Fruit fly (Drosophila melanogaster) whole organism, embryonic: Measurements from ENCODE around the gene GC.

Source experiments
- Adf1 ChIP-seq: fragments of 200-800 bp; sonication (Bioruptor generic); IDR thresholded peaks from 2 replicates; pipeline ENCODE4 v1.3.6; 2022; ENCODE audit warnings: missing biosample characterization, missing genetic modification characterization
- Antp ChIP-seq: fragments of 200-800 bp; sonication (Bioruptor generic); optimal IDR thresholded peaks from 3 replicates; lab custom pipeline; 2016; ENCODE audit warnings: missing biosample characterization, missing genetic modification characterization
- Asciz ChIP-seq: fragments of 200-800 bp; sonication (Bioruptor generic); optimal IDR thresholded peaks from 2 replicates; lab custom pipeline; 2017; ENCODE audit warnings: missing biosample characterization, mild to moderate bottlenecking, missing genetic modification characterization, missing genetic modification reagents
- B-H1 ChIP-seq: fragments of 200-800 bp; sonication (Bioruptor generic); IDR thresholded peaks from 3 replicates; pipeline ENCODE4 v1.3.6; 2022; ENCODE audit warnings: missing biosample characterization, missing genetic modification characterization
- CG10147 ChIP-seq: fragments of 200-800 bp; sonication (Bioruptor generic); optimal IDR thresholded peaks from 2 replicates; lab custom pipeline; 2019; ENCODE audit warnings: missing biosample characterization, mild to moderate bottlenecking, missing genetic modification characterization, moderate library complexity
- CG10274 ChIP-seq: fragments of 200-800 bp; sonication (Bioruptor generic); optimal IDR thresholded peaks from 3 replicates; lab custom pipeline; 2017; ENCODE audit warnings: missing biosample characterization, mild to moderate bottlenecking, missing genetic modification characterization
- CG10366 ChIP-seq: fragments of 200-800 bp; sonication (Bioruptor generic); IDR thresholded peaks from 2 replicates; pipeline ENCODE4 v1.3.6; 2022; ENCODE audit warnings: missing biosample characterization, missing genetic modification characterization
- CG11723 ChIP-seq: fragments of 200-800 bp; sonication (Bioruptor generic); optimal IDR thresholded peaks from 2 replicates; lab custom pipeline; 2017; ENCODE audit warnings: missing biosample characterization, mild to moderate bottlenecking, missing genetic modification characterization
- CG12155 ChIP-seq: fragments of 200-800 bp; sonication (Bioruptor generic); optimal IDR thresholded peaks from 3 replicates; lab custom pipeline; 2016; ENCODE audit warnings: missing biosample characterization, missing genetic modification characterization
- CG14710 ChIP-seq: fragments of 200-800 bp; sonication (Bioruptor generic); optimal IDR thresholded peaks from 3 replicates; lab custom pipeline; 2019; ENCODE audit warnings: missing biosample characterization, mild to moderate bottlenecking, missing genetic modification characterization, moderate library complexity
- CG15011 ChIP-seq: fragments of 200-800 bp; sonication (Bioruptor generic); optimal IDR thresholded peaks from 3 replicates; lab custom pipeline; 2018; ENCODE audit warnings: missing biosample characterization, mild to moderate bottlenecking, missing genetic modification characterization
- CG16815 ChIP-seq: fragments of 200-800 bp; sonication (Bioruptor generic); optimal IDR thresholded peaks from 3 replicates; lab custom pipeline; 2017; ENCODE audit warnings: missing biosample characterization, mild to moderate bottlenecking, missing genetic modification characterization
- CG17802 ChIP-seq: fragments of 200-800 bp; sonication (Bioruptor generic); optimal IDR thresholded peaks from 2 replicates; lab custom pipeline; 2018; ENCODE audit warnings: missing biosample characterization, mild to moderate bottlenecking, missing genetic modification characterization, moderate library complexity
- CG18619 ChIP-seq: fragments of 200-800 bp; sonication (Bioruptor generic); optimal IDR thresholded peaks from 3 replicates; lab custom pipeline; 2017; ENCODE audit warnings: missing biosample characterization, mild to moderate bottlenecking, missing genetic modification characterization
- CG2129 ChIP-seq: fragments of 200-800 bp; sonication (Bioruptor generic); IDR thresholded peaks from 2 replicates; pipeline ENCODE4 v1.3.6; 2022; ENCODE audit warnings: missing biosample characterization, missing genetic modification characterization; ENCODE audit not compliant: partially characterized antibody
- CG31441 ChIP-seq: fragments of 200-800 bp; sonication (Bioruptor generic); IDR thresholded peaks from 2 replicates; pipeline ENCODE4 v1.3.6; 2022; ENCODE audit warnings: missing biosample characterization, missing genetic modification characterization
- CG34224 ChIP-seq: fragments of 200-800 bp; sonication (Bioruptor generic); IDR thresholded peaks from 3 replicates; pipeline ENCODE4 v1.3.6; 2022; ENCODE audit warnings: missing biosample characterization, missing genetic modification characterization; ENCODE audit not compliant: partially characterized antibody
- CG4328 ChIP-seq: fragments of 200-800 bp; sonication (Bioruptor generic); optimal IDR thresholded peaks from 3 replicates; lab custom pipeline; 2017; ENCODE audit warnings: missing biosample characterization, missing genetic modification reagents, missing genetic modification characterization
- CG6683 ChIP-seq: fragments of 200-800 bp; sonication (Bioruptor generic); optimal IDR thresholded peaks from 2 replicates; lab custom pipeline; 2017; ENCODE audit warnings: missing biosample characterization, mild to moderate bottlenecking, missing genetic modification characterization, missing genetic modification reagents
- CG7271 ChIP-seq: fragments of 200-800 bp; sonication (Bioruptor generic); optimal IDR thresholded peaks from 2 replicates; lab custom pipeline; 2018; ENCODE audit warnings: missing biosample characterization, mild to moderate bottlenecking, missing genetic modification characterization, moderate library complexity
- CG9876 ChIP-seq: fragments of 200-800 bp; sonication (Bioruptor generic); optimal IDR thresholded peaks from 2 replicates; lab custom pipeline; 2016; ENCODE audit warnings: missing biosample characterization, missing genetic modification characterization
- CTCF ChIP-seq: fragments of 200-800 bp; sonication (Bioruptor generic); optimal IDR thresholded peaks from 2 replicates; lab custom pipeline; 2017; ENCODE audit warnings: missing biosample characterization, mild to moderate bottlenecking, missing genetic modification characterization, moderate library complexity
- E2f1 ChIP-seq: fragments of 200-800 bp; sonication (Bioruptor generic); IDR thresholded peaks from 2 replicates; pipeline ENCODE4 v1.3.6; 2022; ENCODE audit warnings: missing biosample characterization, missing genetic modification characterization
- ERR ChIP-seq: fragments of 200-800 bp; sonication (Bioruptor generic); optimal IDR thresholded peaks from 2 replicates; lab custom pipeline; 2016; ENCODE audit warnings: missing biosample characterization, missing genetic modification characterization
- Fer2 ChIP-seq: fragments of 200-800 bp; sonication (Bioruptor generic); optimal IDR thresholded peaks from 2 replicates; lab custom pipeline; 2018; ENCODE audit warnings: missing biosample characterization, mild to moderate bottlenecking, missing genetic modification characterization, moderate library complexity
- Max ChIP-seq: fragments of 200-800 bp; sonication (Bioruptor generic); optimal IDR thresholded peaks from 2 replicates; lab custom pipeline; 2016; ENCODE audit warnings: missing biosample characterization, mild to moderate bottlenecking, missing genetic modification characterization
- Mes4 ChIP-seq: fragments of 200-800 bp; sonication (Bioruptor generic); optimal IDR thresholded peaks from 2 replicates; lab custom pipeline; 2016; ENCODE audit warnings: missing biosample characterization, missing genetic modification characterization
- Nf-YA ChIP-seq: fragments of 200-800 bp; sonication (Bioruptor generic); IDR thresholded peaks from 2 replicates; pipeline ENCODE4 v1.3.6; 2022; ENCODE audit warnings: missing biosample characterization, missing genetic modification characterization
- Ptx1 ChIP-seq: fragments of 200-800 bp; sonication (Bioruptor generic); IDR thresholded peaks from 2 replicates; pipeline ENCODE4 v1.3.6; 2022; ENCODE audit warnings: missing biosample characterization, missing genetic modification characterization
- Rx ChIP-seq: fragments of 200-800 bp; sonication (Bioruptor generic); IDR thresholded peaks from 2 replicates; pipeline ENCODE4 v1.3.6; 2022; ENCODE audit warnings: missing biosample characterization, missing genetic modification characterization
- Sin3A ChIP-seq: fragments of >200 bp; optimal IDR thresholded peaks from 2 replicates; lab custom pipeline; 2018
- Tbp ChIP-seq: fragments of >200 bp; optimal IDR thresholded peaks from 2 replicates; lab custom pipeline; 2018; ENCODE audit warnings: missing biosample characterization, missing genetic modification characterization
- Trl ChIP-seq, 3 experiments: fragments of >200 bp in 2 of 3; fragments of 200-800 bp in 1 of 3; sonication (Bioruptor generic) in 1 of 3; optimal IDR thresholded peaks; 2 replicates in 1 of 3; 3 replicates in 2 of 3; lab custom pipeline; 2016 to 2017; ENCODE audit warnings: missing biosample characterization in 1 of 3, missing genetic modification characterization in 1 of 3
- ash1 ChIP-seq: fragments of 200-800 bp; sonication (Bioruptor generic); optimal IDR thresholded peaks from 2 replicates; lab custom pipeline; 2018; ENCODE audit warnings: missing biosample characterization, mild to moderate bottlenecking, missing genetic modification characterization
- bab2 ChIP-seq: fragments of 200-800 bp; sonication (Bioruptor generic); optimal IDR thresholded peaks from 2 replicates; lab custom pipeline; 2016; ENCODE audit warnings: missing biosample characterization, missing genetic modification characterization
- cg ChIP-seq: fragments of 200-800 bp; sonication (Bioruptor generic); optimal IDR thresholded peaks from 3 replicates; lab custom pipeline; 2019; ENCODE audit warnings: missing biosample characterization, mild to moderate bottlenecking, missing genetic modification characterization, moderate library complexity
- dimm ChIP-seq: fragments of 200-800 bp; sonication (Bioruptor generic); IDR thresholded peaks from 2 replicates; pipeline ENCODE4 v1.3.6; 2022; ENCODE audit warnings: missing biosample characterization, missing genetic modification characterization
- dysf ChIP-seq: fragments of 200-800 bp; sonication (Bioruptor generic); IDR thresholded peaks from 3 replicates; pipeline ENCODE4 v1.3.6; 2022; ENCODE audit warnings: missing biosample characterization, missing genetic modification characterization
- ewg ChIP-seq: fragments of 200-800 bp; sonication (Bioruptor generic); optimal IDR thresholded peaks from 3 replicates; lab custom pipeline; 2017; ENCODE audit warnings: mild to moderate bottlenecking, missing biosample characterization, missing genetic modification reagents, missing genetic modification characterization
- gcm ChIP-seq: fragments of 200-800 bp; sonication (Bioruptor generic); optimal IDR thresholded peaks from 2 replicates; lab custom pipeline; 2019; ENCODE audit warnings: missing biosample characterization, mild to moderate bottlenecking, missing genetic modification characterization, moderate library complexity
- gem ChIP-seq: fragments of 200-800 bp; sonication (Bioruptor generic); optimal IDR thresholded peaks from 2 replicates; lab custom pipeline; 2019; ENCODE audit warnings: missing biosample characterization, mild to moderate bottlenecking, missing genetic modification characterization, moderate library complexity
- gt ChIP-seq: fragments of 200-800 bp; sonication (Bioruptor generic); IDR thresholded peaks from 2 replicates; pipeline ENCODE4 v1.3.6; 2022; ENCODE audit warnings: missing biosample characterization, missing genetic modification characterization
- h ChIP-seq: fragments of >200 bp; optimal IDR thresholded peaks from 2 replicates; lab custom pipeline; 2017
- lbe ChIP-seq: fragments of 200-800 bp; sonication (Bioruptor generic); optimal IDR thresholded peaks from 2 replicates; lab custom pipeline; 2016; ENCODE audit warnings: missing biosample characterization, mild to moderate bottlenecking, missing genetic modification characterization
- nom ChIP-seq: fragments of 200-800 bp; sonication (Bioruptor generic); optimal IDR thresholded peaks from 2 replicates; lab custom pipeline; 2017; ENCODE audit warnings: missing biosample characterization, missing genetic modification characterization, mild to moderate bottlenecking, moderate library complexity, missing genetic modification reagents
- pb ChIP-seq: fragments of 200-800 bp; sonication (Bioruptor generic); optimal IDR thresholded peaks from 3 replicates; lab custom pipeline; 2016; ENCODE audit warnings: missing biosample characterization, missing genetic modification characterization
- ranshi ChIP-seq: fragments of 200-800 bp; sonication (Bioruptor generic); IDR thresholded peaks from 2 replicates; pipeline ENCODE4 v1.3.6; 2022; ENCODE audit warnings: missing biosample characterization, missing genetic modification characterization
- salm ChIP-seq: fragments of 200-800 bp; sonication (Bioruptor generic); optimal IDR thresholded peaks from 2 replicates; lab custom pipeline; 2018; ENCODE audit warnings: missing biosample characterization, mild to moderate bottlenecking, missing genetic modification characterization
- slou ChIP-seq: fragments of 200-800 bp; sonication (Bioruptor generic); optimal IDR thresholded peaks from 3 replicates; lab custom pipeline; 2016; ENCODE audit warnings: missing biosample characterization, missing genetic modification characterization
- trh ChIP-seq: fragments of 200-800 bp; sonication (Bioruptor generic); optimal IDR thresholded peaks from 2 replicates; lab custom pipeline; 2016; ENCODE audit warnings: missing biosample characterization, missing genetic modification characterization
- wor ChIP-seq: fragments of 200-800 bp; sonication (Bioruptor generic); IDR thresholded peaks from 2 replicates; pipeline ENCODE4 v1.3.6; 2022; ENCODE audit warnings: missing biosample characterization, missing genetic modification characterization

The GC gene

dm6 chr3L:1639185-1639812, 10.2 kb upstream of the GC start, which contains the start of the genes Mettl2 and Bgb (continued):
- no peak for TF ChIP-seq salm (tag; lab: Kevin White, UChicago)
- peak; percentile 26 for TF ChIP-seq CG10274 (GFP tag; lab: Kevin White, UChicago)
- TF ChIP-seq gt (GFP tag; lab: Robert Waterston, UW), result no peak; the same call in 1 of the 2 replicates
- peak; percentile 36 for TF ChIP-seq Mes4 (GFP tag; lab: Kevin White, UChicago)
- TF ChIP-seq ranshi (GFP tag; lab: Robert Waterston, UW), result peak; percentile 85; the same call in 1 of the 2 replicates
- no peak for TF ChIP-seq cg
- TF ChIP-seq CG14710, result peak; percentile 89
- TF ChIP-seq CG9876 (GFP tag; lab: Kevin White, UChicago), result peak; percentile 62
- TF ChIP-seq gem (tag; lab: Kevin White, UChicago), result peak; percentile 87
- peak; percentile 66 for TF ChIP-seq CG16815 (GFP tag; lab: Kevin White, UChicago)
- TF ChIP-seq Rx (GFP tag; lab: Robert Waterston, UW), result peak; percentile 69
- TF ChIP-seq Asciz, result no peak
- no peak for TF ChIP-seq ash1 (GFP tag; lab: Kevin White, UChicago)
- peak; percentile 79 for TF ChIP-seq bab2 (GFP tag; lab: Kevin White, UChicago)
- TF ChIP-seq Adf1 (GFP tag; lab: Robert Waterston, UW), result no peak
- TF ChIP-seq CG10147, result peak; percentile 76
- peak; percentile 69 for TF ChIP-seq CG10366 (GFP tag; lab: Robert Waterston, UW)
- TF ChIP-seq ewg (GFP tag; lab: Kevin White, UChicago), result peak; percentile 29
- TF ChIP-seq Antp (GFP tag; lab: Kevin White, UChicago), result peak; percentile 87
- TF ChIP-seq CG12155 (GFP tag; lab: Kevin White, UChicago), result peak; percentile 81
- peak; percentile 31 for TF ChIP-seq gcm (GFP tag; lab: Kevin White, UChicago)
- no peak for TF ChIP-seq CG11723 (GFP tag; lab: Kevin White, UChicago)
- TF ChIP-seq nom (GFP tag; lab: Kevin White, UChicago), result peak; percentile 9
- peak; percentile 26 for TF ChIP-seq CG6683 (GFP tag; lab: Kevin White, UChicago)
- TF ChIP-seq lbe (GFP tag; lab: Kevin White, UChicago), result peak; percentile 2
- peak; percentile 89 for TF ChIP-seq Ptx1 (GFP tag; lab: Robert Waterston, UW)
- TF ChIP-seq pb, result peak; percentile 46
- TF ChIP-seq CG7271, result no peak
- TF ChIP-seq CG34224 (GFP tag; lab: Robert Waterston, UW), result peak; percentile 70
- TF ChIP-seq trh (GFP tag; lab: Kevin White, UChicago), result no peak
- TF ChIP-seq Fer2 (tag; lab: Kevin White, UChicago), result peak; percentile 74
- peak; percentile 28 for TF ChIP-seq ERR (GFP tag; lab: Kevin White, UChicago)
- TF ChIP-seq wor, result peak; percentile 53
- no peak for TF ChIP-seq Nf-YA (GFP tag; lab: Robert Waterston, UW)
- TF ChIP-seq h (lab: Kevin White, UChicago), result no peak
- TF ChIP-seq Tbp, result no peak
- peak; percentile 87 for TF ChIP-seq dysf
- no peak for TF ChIP-seq CG15011 (GFP tag; lab: Kevin White, UChicago)
- no peak for TF ChIP-seq dimm (GFP tag; lab: Robert Waterston, UW)
- peak; percentile 59 for TF ChIP-seq CG4328 (GFP tag; lab: Kevin White, UChicago)
- peak; percentile 63 for TF ChIP-seq slou
- TF ChIP-seq Sin3A (lab: Kevin White, UChicago), result peak; percentile 95
- TF ChIP-seq E2f1 (GFP tag; lab: Robert Waterston, UW), result peak; percentile 71
- peak; percentile 74 for TF ChIP-seq CG31441 (GFP tag; lab: Robert Waterston, UW)
- peak; percentile 57 for TF ChIP-seq CG2129 (GFP tag; lab: Robert Waterston, UW)
- TF ChIP-seq Max (GFP tag; lab: Kevin White, UChicago), result peak; percentile 60
- TF ChIP-seq Trl (optimal IDR thresholded peaks at IDR 0.05; lab: Kevin White, UChicago), result peak in 1 of 2 experiments; percentile 9
- TF ChIP-seq Trl (GFP tag; optimal IDR thresholded peaks at IDR 0.05; lab: Kevin White, UChicago), result peak; percentile 83
- peak; percentile 56 for TF ChIP-seq CG18619
- TF ChIP-seq CTCF (GFP tag; lab: Kevin White, UChicago), result no peak
- TF ChIP-seq CG17802 (tag; lab: Kevin White, UChicago), result peak; percentile 34
- peak; percentile 27; the same call in 1 of the 3 replicates for TF ChIP-seq B-H1 (GFP tag; lab: Robert Waterston, UW)
